Worm (Caenorhabditis elegans) whole organism, L3 larva: ENCODE measurements around the gene cyp-33E2.

ENCODE experiments used
- ceh-82 ChIP-seq: fragments of 150-350 bp; optimal IDR thresholded peaks from 2 replicates; lab custom pipeline; 2014; ENCODE audit warnings: missing biosample characterization, missing genetic modification characterization
- nhr-11 ChIP-seq: fragments of 150-350 bp; optimal IDR thresholded peaks from 2 replicates; lab custom pipeline; 2014; ENCODE audit warnings: missing biosample characterization, missing genetic modification characterization
- nhr-12 ChIP-seq: fragments of 150-350 bp; optimal IDR thresholded peaks from 2 replicates; lab custom pipeline; 2014; ENCODE audit warnings: missing biosample characterization, missing genetic modification characterization
- nhr-76 ChIP-seq: fragments of 150-350 bp; sonication (generic microtip); optimal IDR thresholded peaks from 5 replicates; lab custom pipeline; 2014; ENCODE audit warnings: missing biosample characterization, missing genetic modification characterization
- nhr-77 ChIP-seq: fragments of 150-350 bp; optimal IDR thresholded peaks from 2 replicates; lab custom pipeline; 2014; ENCODE audit warnings: missing biosample characterization, missing genetic modification characterization
- sea-2 ChIP-seq: fragments of 150-350 bp; sonication (generic microtip); optimal IDR thresholded peaks from 4 replicates; lab custom pipeline; 2014; ENCODE audit warnings: missing biosample characterization, missing genetic modification reagents, missing genetic modification characterization
- skn-1 ChIP-seq: fragments of 150-350 bp; optimal IDR thresholded peaks from 2 replicates; lab custom pipeline; 2014; ENCODE audit warnings: missing biosample characterization, missing genetic modification characterization
- snpc-4 ChIP-seq: fragments of 150-350 bp; optimal IDR thresholded peaks from 2 replicates; lab custom pipeline; 2014; ENCODE audit warnings: missing biosample characterization, missing genetic modification characterization
- unc-39 ChIP-seq: sonication (generic microtip); optimal IDR thresholded peaks from 4 replicates; lab custom pipeline; 2017; ENCODE audit warnings: missing biosample characterization, missing genetic modification characterization
- unc-62 ChIP-seq: fragments of 150-350 bp; sonication (generic microtip); optimal IDR thresholded peaks from 4 replicates; lab custom pipeline; 2014; ENCODE audit warnings: missing biosample characterization, missing genetic modification reagents, missing genetic modification characterization
- ztf-11 ChIP-seq: fragments of 150-350 bp; optimal IDR thresholded peaks from 2 replicates; lab custom pipeline; 2014; ENCODE audit warnings: missing biosample characterization, missing genetic modification characterization

DNA sequence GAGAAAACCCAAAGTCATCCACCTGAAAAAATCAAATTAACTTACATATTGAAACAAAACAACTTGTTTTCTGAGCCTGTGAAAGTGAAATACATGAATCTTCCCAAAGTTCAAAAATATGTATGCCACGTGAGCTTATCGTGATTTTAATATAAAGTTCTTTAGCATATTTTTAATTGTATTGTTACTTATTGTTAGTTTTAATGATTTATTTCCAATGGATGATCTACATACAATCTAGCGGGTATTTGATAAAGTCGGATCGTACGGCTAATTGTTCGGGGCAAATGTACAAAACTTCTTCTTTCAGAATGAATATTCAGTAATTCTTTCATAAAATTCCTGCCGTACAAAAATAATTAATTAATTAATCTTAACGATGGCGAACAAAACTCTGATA, 41.9 kb upstream of the cyp-33E2 start, which contains the start of gene Y59H11AM.4:
- TF ChIP-seq skn-1 (tag; lab: Kevin White, UChicago) (no peak), nhr-77 (tag; lab: Kevin White, UChicago) (no peak), unc-39 (tag; lab: Kevin White, UChicago) (no peak), snpc-4 (no peak), nhr-11 (no peak), ceh-82 (tag; lab: Kevin White, UChicago) (no peak), nhr-12 (tag; lab: Kevin White, UChicago) (no peak), ztf-11 (tag; lab: Kevin White, UChicago) (no peak), nhr-76 (no peak), sea-2 (no peak), unc-62 (GFP tag; lab: Kevin White, UChicago) (no peak)
